Fruit fly (Drosophila melanogaster): ENCODE measurements around the gene Cpr100A.

DNA sequence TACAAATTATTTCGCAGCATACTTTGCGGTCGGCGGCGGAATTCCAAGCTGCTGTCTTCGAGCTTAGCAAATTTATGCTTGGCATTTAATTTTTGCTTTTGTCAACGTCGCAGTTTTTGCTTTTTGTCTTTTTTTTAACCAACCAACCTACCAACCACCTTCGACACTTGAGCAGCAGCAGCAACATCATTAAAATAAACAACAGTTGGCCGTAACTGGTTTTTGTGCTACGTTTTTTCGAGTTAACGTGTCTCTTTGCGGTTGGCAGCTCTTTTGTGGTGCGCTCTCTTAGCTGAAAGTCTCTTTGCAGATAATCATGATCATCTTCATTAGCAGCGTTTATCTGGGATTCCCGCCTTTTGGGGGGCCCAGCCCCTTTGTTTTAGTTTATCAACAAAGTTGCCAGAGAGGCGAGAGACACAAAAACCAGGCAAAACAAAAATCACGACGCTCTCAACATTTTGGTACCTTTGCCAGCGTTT lies 45.3 kb upstream of the Cpr100A start:
- TF ChIP-seq grn (GFP tag; optimal IDR thresholded peaks at IDR 0.05) = no peak
- no peak for TF ChIP-seq Side (GFP tag; optimal IDR thresholded peaks at IDR 0.05)
- TF ChIP-seq Asciz (GFP tag; optimal IDR thresholded peaks at IDR 0.05) = no peak
- no peak for TF ChIP-seq CG10267 (tag; optimal IDR thresholded peaks at IDR 0.05)
- TF ChIP-seq CG8388 (GFP tag; optimal IDR thresholded peaks at IDR 0.05) = no peak
- no peak for TF ChIP-seq en (GFP tag; optimal IDR thresholded peaks at IDR 0.05)
